Worm (Caenorhabditis elegans) whole organism, L1 larva: ENCODE data around the gene rpl-26.

Experiments
- C04F5.9 ChIP-seq: sonication (generic microtip); optimal IDR thresholded peaks from 2 replicates; lab custom pipeline; 2016; ENCODE audit warnings: missing genetic modification characterization, missing compliant biosample characterization
- C34B4.2 ChIP-seq: sonication (generic microtip); optimal IDR thresholded peaks from 2 replicates; lab custom pipeline; 2017; ENCODE audit warnings: mild to moderate bottlenecking, missing genetic modification characterization, missing compliant biosample characterization
- F16B12.6 ChIP-seq: fragments of 150-350 bp; optimal IDR thresholded peaks from 2 replicates; lab custom pipeline; 2014; ENCODE audit warnings: missing biosample characterization, missing genetic modification characterization
- Y116A8C.19 ChIP-seq: sonication (generic microtip); optimal IDR thresholded peaks from 2 replicates; lab custom pipeline; 2016; ENCODE audit warnings: missing compliant biosample characterization, missing genetic modification characterization, borderline replicate concordance
- ceh-88 ChIP-seq: fragments of 200-800 bp; sonication (Bioruptor generic); IDR thresholded peaks from 2 replicates; pipeline ENCODE4 v1.3.6; 2022; ENCODE audit warnings: missing genetic modification characterization, missing compliant biosample characterization
- ceh-90 ChIP-seq: sonication (generic microtip); optimal IDR thresholded peaks from 2 replicates; lab custom pipeline; 2016; ENCODE audit warnings: missing genetic modification characterization, missing compliant biosample characterization
- ces-1 ChIP-seq: fragments of 150-350 bp; optimal IDR thresholded peaks from 2 replicates; lab custom pipeline; 2014; ENCODE audit warnings: missing biosample characterization, missing genetic modification reagents, missing genetic modification characterization
- dsc-1 ChIP-seq: sonication (generic microtip); optimal IDR thresholded peaks from 2 replicates; lab custom pipeline; 2016; ENCODE audit warnings: mild to moderate bottlenecking, missing genetic modification characterization, missing compliant biosample characterization
- efl-1 ChIP-seq, 4 experiments: fragments of 150-350 bp; optimal IDR thresholded peaks in 3 of 4; peaks in 1 of 4; 1 replicate in 1 of 4; 2 replicates in 3 of 4; lab custom pipeline; 2014; ENCODE audit warnings: missing biosample characterization in 2 of 4, missing genetic modification characterization in 2 of 4, missing genetic modification reagents in 2 of 4
- egl-13 ChIP-seq: sonication (generic microtip); optimal IDR thresholded peaks from 2 replicates; lab custom pipeline; 2016; ENCODE audit warnings: missing genotype, missing genetic modification reagents, missing genetic modification characterization, missing compliant biosample characterization
- elt-2 ChIP-seq: sonication (generic microtip); optimal IDR thresholded peaks from 2 replicates; lab custom pipeline; 2016; ENCODE audit warnings: missing genetic modification characterization, mild to moderate bottlenecking, inconsistent platforms, missing compliant biosample characterization, missing genetic modification reagents
- elt-3 ChIP-seq, 6 experiments: fragments of 150-350 bp in 1 of 6; sonication (generic microtip); optimal IDR thresholded peaks; 2 replicates each; lab custom pipeline; 2017 to 2018; ENCODE audit warnings: missing biosample characterization in 6 of 6, missing genetic modification characterization in 6 of 6, inconsistent platforms in 1 of 6
- ets-5 ChIP-seq: fragments of 200-800 bp; sonication (Bioruptor generic); IDR thresholded peaks from 2 replicates; pipeline ENCODE4 v1.3.6; 2022; ENCODE audit warnings: missing genetic modification characterization, missing compliant biosample characterization
- fos-1 ChIP-seq: fragments of 150-350 bp; optimal IDR thresholded peaks from 2 replicates; lab custom pipeline; 2014; ENCODE audit warnings: missing biosample characterization, missing genetic modification characterization
- grh-1 ChIP-seq: fragments of 200-800 bp; sonication (Bioruptor generic); IDR thresholded peaks from 2 replicates; pipeline ENCODE4 v1.3.6; 2022; ENCODE audit warnings: missing genetic modification reagents, missing genetic modification characterization, missing compliant biosample characterization
- hlh-17 ChIP-seq: fragments of 200-800 bp; sonication (Bioruptor generic); optimal IDR thresholded peaks from 2 replicates; lab custom pipeline; 2018; ENCODE audit warnings: missing genetic modification characterization, mild to moderate bottlenecking, missing compliant biosample characterization, moderate library complexity, borderline replicate concordance
- hpl-2 ChIP-seq: fragments of 150-350 bp; optimal IDR thresholded peaks from 2 replicates; lab custom pipeline; 2014; ENCODE audit warnings: missing biosample characterization, missing genetic modification reagents, missing genetic modification characterization
- irx-1 ChIP-seq: sonication (generic microtip); optimal IDR thresholded peaks from 2 replicates; lab custom pipeline; 2016; ENCODE audit warnings: missing genetic modification characterization, missing compliant biosample characterization
- isw-1 ChIP-seq: fragments of 200-800 bp; sonication (Bioruptor generic); IDR thresholded peaks from 2 replicates; pipeline ENCODE4 v1.3.6; 2022; ENCODE audit warnings: missing genetic modification characterization, missing compliant biosample characterization
- lin-14 ChIP-seq: fragments of 200-800 bp; sonication (Bioruptor generic); optimal IDR thresholded peaks from 2 replicates; lab custom pipeline; 2018; ENCODE audit warnings: mild to moderate bottlenecking, missing genetic modification characterization, moderate library complexity, missing compliant biosample characterization
- lin-15B ChIP-seq: fragments of 150-350 bp; sonication (generic microtip); optimal IDR thresholded peaks from 3 replicates; lab custom pipeline; 2014; ENCODE audit warnings: missing biosample characterization, missing genetic modification characterization
- lin-35 ChIP-seq, 2 experiments: fragments of 150-350 bp; optimal IDR thresholded peaks; 2 replicates each; lab custom pipeline; 2014; ENCODE audit warnings: missing biosample characterization in 2 of 2, missing genetic modification characterization in 2 of 2, missing genetic modification reagents in 2 of 2
- lin-39 ChIP-seq: fragments of 150-350 bp; optimal IDR thresholded peaks from 2 replicates; lab custom pipeline; 2014; ENCODE audit warnings: missing biosample characterization, missing genetic modification reagents, missing genetic modification characterization
- lir-3 ChIP-seq: sonication (generic microtip); optimal IDR thresholded peaks from 2 replicates; lab custom pipeline; 2016; ENCODE audit warnings: mild to moderate bottlenecking, missing genetic modification characterization, moderate library complexity, missing compliant biosample characterization; ENCODE audit not compliant: poor library complexity
- lsy-2 ChIP-seq, 2 experiments: fragments of 150-350 bp; optimal IDR thresholded peaks; 2 replicates each; lab custom pipeline; 2014; ENCODE audit warnings: missing biosample characterization in 2 of 2, missing genetic modification characterization in 2 of 2
- mab-9 ChIP-seq: fragments of 200-800 bp; sonication (Bioruptor generic); IDR thresholded peaks from 2 replicates; pipeline ENCODE4 v1.3.6; 2022; ENCODE audit warnings: missing genetic modification reagents, missing genetic modification characterization, missing compliant biosample characterization
- mdl-1 ChIP-seq, 2 experiments: fragments of 150-350 bp; optimal IDR thresholded peaks; 2 replicates each; lab custom pipeline; 2014 to 2017; ENCODE audit warnings: missing biosample characterization in 2 of 2, missing genetic modification characterization in 2 of 2, inconsistent platforms in 1 of 2
- nhr-11 ChIP-seq: fragments of 150-350 bp; optimal IDR thresholded peaks from 2 replicates; lab custom pipeline; 2014; ENCODE audit warnings: missing biosample characterization, missing genetic modification characterization
- nhr-12 ChIP-seq: sonication (generic microtip); optimal IDR thresholded peaks from 2 replicates; lab custom pipeline; 2017; ENCODE audit warnings: missing biosample characterization, missing genetic modification characterization
- nhr-19 ChIP-seq: fragments of 200-800 bp; sonication (Bioruptor generic); conservative IDR thresholded peaks from 2 replicates; pipeline ENCODE4 v1.3.6; 2022; ENCODE audit warnings: missing genetic modification characterization, missing compliant biosample characterization
- nhr-237 ChIP-seq: fragments of 150-350 bp; optimal IDR thresholded peaks from 2 replicates; lab custom pipeline; 2014; ENCODE audit warnings: missing biosample characterization, missing genetic modification characterization
- nhr-28 ChIP-seq: fragments of 150-350 bp; optimal IDR thresholded peaks from 2 replicates; lab custom pipeline; 2014; ENCODE audit warnings: missing biosample characterization, missing genetic modification characterization
- nhr-71 ChIP-seq: sonication (generic microtip); optimal IDR thresholded peaks from 2 replicates; lab custom pipeline; 2016; ENCODE audit warnings: mild to moderate bottlenecking, missing genetic modification characterization, moderate library complexity, missing compliant biosample characterization
- nhr-76 ChIP-seq: sonication (generic microtip); optimal IDR thresholded peaks from 2 replicates; lab custom pipeline; 2017; ENCODE audit warnings: missing biosample characterization, missing genetic modification characterization
- nhr-84 ChIP-seq: sonication (generic microtip); optimal IDR thresholded peaks from 2 replicates; lab custom pipeline; 2017; ENCODE audit warnings: missing biosample characterization, missing genetic modification characterization
- nhr-85 ChIP-seq: sonication (generic microtip); peaks from one replicate; lab custom pipeline; 2016; ENCODE audit warnings: missing genetic modification characterization, inconsistent platforms, missing compliant biosample characterization
- nhr-90 ChIP-seq: sonication (generic microtip); optimal IDR thresholded peaks from 2 replicates; lab custom pipeline; 2016; ENCODE audit warnings: mild to moderate bottlenecking, missing genetic modification characterization, missing compliant biosample characterization; ENCODE audit not compliant: poor library complexity
- rnt-1 ChIP-seq: sonication (generic microtip); optimal IDR thresholded peaks from 2 replicates; lab custom pipeline; 2016; ENCODE audit warnings: mild to moderate bottlenecking, missing genetic modification characterization, moderate library complexity, missing compliant biosample characterization
- snpc-4 ChIP-seq: fragments of 150-350 bp; optimal IDR thresholded peaks from 2 replicates; lab custom pipeline; 2014; ENCODE audit warnings: missing biosample characterization, missing genetic modification characterization
- sox-4 ChIP-seq: sonication (generic microtip); optimal IDR thresholded peaks from 2 replicates; lab custom pipeline; 2016; ENCODE audit warnings: missing genetic modification characterization, missing compliant biosample characterization
- sup-37 ChIP-seq: fragments of 200-800 bp; sonication (Bioruptor generic); optimal IDR thresholded peaks from 2 replicates; lab custom pipeline; 2018; ENCODE audit warnings: mild to moderate bottlenecking, missing genetic modification characterization, missing compliant biosample characterization
- unc-130 ChIP-seq: fragments of 150-350 bp; optimal IDR thresholded peaks from 2 replicates; lab custom pipeline; 2017; ENCODE audit warnings: missing biosample characterization, missing genetic modification characterization, inconsistent platforms
- unc-62 ChIP-seq: fragments of 150-350 bp; optimal IDR thresholded peaks from 2 replicates; lab custom pipeline; 2014; ENCODE audit warnings: missing biosample characterization, missing genetic modification reagents, missing genetic modification characterization
- vab-15 ChIP-seq: sonication (generic microtip); optimal IDR thresholded peaks from 2 replicates; lab custom pipeline; 2017; ENCODE audit warnings: missing genotype, mild to moderate bottlenecking, missing genetic modification characterization, missing compliant biosample characterization
- xbp-1 ChIP-seq: sonication (generic microtip); optimal IDR thresholded peaks from 2 replicates; lab custom pipeline; 2016; ENCODE audit warnings: missing genetic modification characterization, missing compliant biosample characterization
- zag-1 ChIP-seq: fragments of 150-350 bp; optimal IDR thresholded peaks from 2 replicates; lab custom pipeline; 2014; ENCODE audit warnings: missing biosample characterization, missing genetic modification characterization
- zip-4 ChIP-seq: fragments of 200-800 bp; sonication (Bioruptor generic); optimal IDR thresholded peaks from 2 replicates; lab custom pipeline; 2018; ENCODE audit warnings: mild to moderate bottlenecking, missing genetic modification characterization, moderate library complexity, missing compliant biosample characterization
- ztf-11 ChIP-seq, 2 experiments: sonication (generic microtip); optimal IDR thresholded peaks; 2 replicates each; lab custom pipeline; 2016 to 2017; ENCODE audit warnings: missing genetic modification characterization in 2 of 2, missing biosample characterization in 1 of 2, missing compliant biosample characterization in 1 of 2
- ztf-4 ChIP-seq: fragments of 150-350 bp; optimal IDR thresholded peaks from 2 replicates; lab custom pipeline; 2014; ENCODE audit warnings: missing biosample characterization, missing genetic modification characterization

Gene rpl-26

ce11 chrII:8561227-8561626, 41.4 kb upstream of the rpl-26 start, which contains the start of gene iff-2 (continued):
- TF ChIP-seq nhr-19 (peak; percentile 99), xbp-1 (tag; lab: Kevin White, UChicago) (peak; percentile 99), nhr-85 (tag; lab: Kevin White, UChicago) (peak; percentile 100), sup-37 (GFP tag; lab: Kevin White, UChicago) (peak; percentile 94), zag-1 (tag; lab: Kevin White, UChicago) (peak; percentile 69), lir-3 (tag; lab: Kevin White, UChicago) (peak; percentile 95), elt-2 (peak; percentile 94), nhr-12 (tag; lab: Kevin White, UChicago) (no peak), lin-14 (peak; percentile 100), nhr-71 (tag; lab: Kevin White, UChicago) (peak; percentile 100), hpl-2 (GFP tag; lab: Kevin White, UChicago) (peak; percentile 99), mdl-1 (tag; optimal IDR thresholded peaks at IDR 0.05; lab: Kevin White, UChicago) (peak; percentile 90 to 100), Y116A8C.19 (no peak), lin-39 (tag; lab: Kevin White, UChicago) (peak; percentile 93), lin-15B (tag; lab: Kevin White, UChicago) (peak; percentile 100), unc-130 (tag; lab: Kevin White, UChicago) (peak; percentile 99), nhr-84 (tag; lab: Kevin White, UChicago) (no peak), fos-1 (tag; lab: Kevin White, UChicago) (peak; percentile 97), unc-62 (GFP tag; lab: Kevin White, UChicago) (peak; percentile 86), rnt-1 (peak; percentile 98), nhr-28 (tag; lab: Kevin White, UChicago) (no peak), irx-1 (tag; lab: Kevin White, UChicago) (peak; percentile 96), snpc-4 (tag; lab: Kevin White, UChicago) (peak; percentile 90), zip-4 (GFP tag; lab: Kevin White, UChicago) (peak; percentile 91), grh-1 (GFP tag; lab: Robert Waterston, UW) (peak; percentile 97), nhr-237 (tag; lab: Kevin White, UChicago) (peak; percentile 99), ztf-4 (tag; lab: Kevin White, UChicago) (peak; percentile 99), egl-13 (tag; lab: Kevin White, UChicago) (peak; percentile 98), isw-1 (peak; percentile 99), F16B12.6 (tag; lab: Kevin White, UChicago) (peak; percentile 85), efl-1 (optimal IDR thresholded peaks at IDR 0.05; lab: Kevin White, UChicago) (peak; percentile 98), efl-1 (GFP tag; optimal IDR thresholded peaks at IDR 0.05 in 1 of 2; lab: Kevin White, UChicago) (peak; percentile 91 to 100), mab-9 (GFP tag; lab: Robert Waterston, UW) (peak; percentile 92), ceh-88 (GFP tag; lab: Robert Waterston, UW) (peak; percentile 97), C34B4.2 (peak; percentile 65), nhr-76 (tag; lab: Kevin White, UChicago) (peak; percentile 86), C04F5.9 (tag; lab: Kevin White, UChicago) (peak; percentile 98), ces-1 (no peak), nhr-11 (peak; percentile 93), vab-15 (tag; lab: Kevin White, UChicago) (peak; percentile 99), sox-4 (tag; lab: Kevin White, UChicago) (peak; percentile 95), lsy-2 (tag; optimal IDR thresholded peaks at IDR 0.05; lab: Kevin White, UChicago) (peak; percentile 98), ztf-11 (tag; optimal IDR thresholded peaks at IDR 0.05; lab: Kevin White, UChicago) (peak in 1 of 2 experiments; percentile 96), ceh-90 (tag; lab: Kevin White, UChicago) (peak; percentile 9), dsc-1 (tag; lab: Kevin White, UChicago) (peak; percentile 99), hlh-17 (GFP tag; lab: Kevin White, UChicago) (no peak), nhr-90 (peak; percentile 99), ets-5 (GFP tag; lab: Robert Waterston, UW) (0 out of 2 replicates have a peak, but pooled peaks have one; percentile 14), lin-35 (GFP tag; optimal IDR thresholded peaks at IDR 0.05; lab: Kevin White, UChicago) (peak; percentile 97 to 99), elt-3 (tag; optimal IDR thresholded peaks at IDR 0.05; lab: Kevin White, UChicago) (peak; percentile 100)
